Fruit fly (Drosophila melanogaster): ENCODE results near the gene TwdlY.

TwdlY gene

dm6 chrX:16730791-16731190 lies 4.0 kb upstream of the TwdlY start, which contains the start of gene TwdlX:
TSS of gene TwdlX (plus strand) at chrX:16731091.
- TF ChIP-seq CG10348 (GFP tag; IDR thresholded peaks at IDR 0.05) (no peak), CG8301 (tag; optimal IDR thresholded peaks at IDR 0.05) (no peak), fd96Ca (GFP tag; IDR thresholded peaks at IDR 0.05) (no peak), gl (tag; optimal IDR thresholded peaks at IDR 0.05) (no peak), CG12605 (GFP tag; IDR thresholded peaks at IDR 0.05) (no peak), Snoo (tag; optimal IDR thresholded peaks at IDR 0.05) (no peak), D1 (tag; optimal IDR thresholded peaks at IDR 0.05) (no peak), EcR (GFP tag; optimal IDR thresholded peaks at IDR 0.05) (no peak), Ets98B (GFP tag; IDR thresholded peaks at IDR 0.05) (no peak), CG14655 (GFP tag; optimal IDR thresholded peaks at IDR 0.05) (no peak), CG32121 (GFP tag; IDR thresholded peaks at IDR 0.05) (no peak), rn (GFP tag; IDR thresholded peaks at IDR 0.05) (no peak), Pif1B (GFP tag; optimal IDR thresholded peaks at IDR 0.05) (no peak), CG4496 (GFP tag; IDR thresholded peaks at IDR 0.05) (no peak), CG13204 (GFP tag; optimal IDR thresholded peaks at IDR 0.05) (no peak), CG9948 (tag; optimal IDR thresholded peaks at IDR 0.05) (no peak), Pif1A (GFP tag; optimal IDR thresholded peaks at IDR 0.05) (no peak), CG8159 (tag; optimal IDR thresholded peaks at IDR 0.05) (no peak), CG15710 (tag; optimal IDR thresholded peaks at IDR 0.05) (no peak), CG17806 (tag; optimal IDR thresholded peaks at IDR 0.05) (no peak)

dm6 chrX:16733244-16733643 lies 1.5 kb upstream of the TwdlY start:
- no peak for TF ChIP-seq CG9948 (tag; optimal IDR thresholded peaks at IDR 0.05)
- no peak for TF ChIP-seq EcR (GFP tag; optimal IDR thresholded peaks at IDR 0.05)
- TF ChIP-seq rn (GFP tag; IDR thresholded peaks at IDR 0.05) = no peak
- TF ChIP-seq CG12605 (GFP tag; IDR thresholded peaks at IDR 0.05) = no peak
- no peak for TF ChIP-seq gl (tag; optimal IDR thresholded peaks at IDR 0.05)
- TF ChIP-seq CG4496 (GFP tag; IDR thresholded peaks at IDR 0.05) = no peak
- no peak for TF ChIP-seq Snoo (tag; optimal IDR thresholded peaks at IDR 0.05)
- TF ChIP-seq CG17806 (tag; optimal IDR thresholded peaks at IDR 0.05) = no peak
- no peak for TF ChIP-seq Pif1B (GFP tag; optimal IDR thresholded peaks at IDR 0.05)
- TF ChIP-seq fd96Ca (GFP tag; IDR thresholded peaks at IDR 0.05) = no peak

- TF ChIP-seq CG12605 (GFP tag; IDR thresholded peaks at IDR 0.05) (no peak), EcR (GFP tag; optimal IDR thresholded peaks at IDR 0.05) (no peak), CG14655 (GFP tag; optimal IDR thresholded peaks at IDR 0.05) (no peak), Pif1A (GFP tag; optimal IDR thresholded peaks at IDR 0.05) (no peak), rn (GFP tag; IDR thresholded peaks at IDR 0.05) (no peak), CG32121 (GFP tag; IDR thresholded peaks at IDR 0.05) (no peak), CG34367 (tag; optimal IDR thresholded peaks at IDR 0.05) (no peak), CG9948 (tag; optimal IDR thresholded peaks at IDR 0.05) (no peak), CG13204 (GFP tag; optimal IDR thresholded peaks at IDR 0.05) (no peak), gl (tag; optimal IDR thresholded peaks at IDR 0.05) (no peak), D1 (tag; optimal IDR thresholded peaks at IDR 0.05) (no peak), CG15710 (tag; optimal IDR thresholded peaks at IDR 0.05) (no peak), Ets98B (GFP tag; IDR thresholded peaks at IDR 0.05) (no peak), CG8159 (tag; optimal IDR thresholded peaks at IDR 0.05) (no peak), fd96Ca (GFP tag; IDR thresholded peaks at IDR 0.05) (no peak), Pif1B (GFP tag; optimal IDR thresholded peaks at IDR 0.05) (no peak), CG4496 (GFP tag; IDR thresholded peaks at IDR 0.05) (no peak), CG17806 (tag; optimal IDR thresholded peaks at IDR 0.05) (no peak), CG8301 (tag; optimal IDR thresholded peaks at IDR 0.05) (no peak), CG10348 (GFP tag; IDR thresholded peaks at IDR 0.05) (no peak)
These were observed 1.4 kb downstream of the TwdlY start for dm6 chrX:16736180-16736579.

dm6 chrX:16737878-16738277 lies 3.1 kb downstream of the TwdlY start, which contains the start of gene TwdlZ:
TSS of gene TwdlZ (plus strand) at chrX:16738178.
- TF ChIP-seq CG8301 (tag; optimal IDR thresholded peaks at IDR 0.05) (no peak), rn (GFP tag; IDR thresholded peaks at IDR 0.05) (no peak), D1 (tag; optimal IDR thresholded peaks at IDR 0.05) (no peak), Pif1A (GFP tag; optimal IDR thresholded peaks at IDR 0.05) (no peak), fd96Ca (GFP tag; IDR thresholded peaks at IDR 0.05) (no peak), CG8159 (tag; optimal IDR thresholded peaks at IDR 0.05) (no peak), CG10348 (GFP tag; IDR thresholded peaks at IDR 0.05) (no peak), CG4496 (GFP tag; IDR thresholded peaks at IDR 0.05) (no peak), CG14655 (GFP tag; optimal IDR thresholded peaks at IDR 0.05) (no peak), CG15710 (tag; optimal IDR thresholded peaks at IDR 0.05) (no peak), Snoo (tag; optimal IDR thresholded peaks at IDR 0.05) (no peak), CG32121 (GFP tag; IDR thresholded peaks at IDR 0.05) (no peak), Pif1B (GFP tag; optimal IDR thresholded peaks at IDR 0.05) (no peak), CG34367 (tag; optimal IDR thresholded peaks at IDR 0.05) (no peak), EcR (GFP tag; optimal IDR thresholded peaks at IDR 0.05) (no peak)

dm6 chrX:16740606-16741005 lies 5.9 kb downstream of the TwdlY start, which contains the start of gene CG32568:
TSS of gene CG32568 (plus strand) at chrX:16740906.
- TF ChIP-seq CG14655 (GFP tag; optimal IDR thresholded peaks at IDR 0.05) = no peak
- TF ChIP-seq CG9948 (tag; optimal IDR thresholded peaks at IDR 0.05) = no peak
- TF ChIP-seq CG15710 (tag; optimal IDR thresholded peaks at IDR 0.05) = no peak
- TF ChIP-seq D1 (tag; optimal IDR thresholded peaks at IDR 0.05) = no peak

dm6 chrX:16742547-16742946 lies 7.8 kb downstream of the TwdlY start, which contains the start of gene Twdlalpha:
TSS of gene Twdlalpha (plus strand) at chrX:16742847.
- TF ChIP-seq CG8301 (tag; optimal IDR thresholded peaks at IDR 0.05) = no peak
- TF ChIP-seq D1 (tag; optimal IDR thresholded peaks at IDR 0.05) = no peak
- no peak for TF ChIP-seq Pif1B (GFP tag; optimal IDR thresholded peaks at IDR 0.05)
- TF ChIP-seq CG9948 (tag; optimal IDR thresholded peaks at IDR 0.05) = no peak

Measured in whole organism, pupa.